Fruit fly (Drosophila melanogaster) whole organism, embryonic: ENCODE results near the gene DZIP1.

ENCODE experiments used
- Atf-2 ChIP-seq: fragments of 200-800 bp; sonication (Bioruptor generic); optimal IDR thresholded peaks from 2 replicates; lab custom pipeline; 2016; ENCODE audit warnings: missing biosample characterization, missing genetic modification characterization
- Atf3 ChIP-seq: fragments of 200-800 bp; sonication (Bioruptor generic); optimal IDR thresholded peaks from 3 replicates; lab custom pipeline; 2016; ENCODE audit warnings: missing biosample characterization, missing genetic modification characterization
- CG10959 ChIP-seq: fragments of 200-800 bp; sonication (Bioruptor generic); IDR thresholded peaks from 2 replicates; pipeline ENCODE4 v1.3.6; 2022; ENCODE audit warnings: missing biosample characterization, missing genetic modification characterization
- CG12219 ChIP-seq: fragments of 200-800 bp; sonication (Bioruptor generic); optimal IDR thresholded peaks from 3 replicates; lab custom pipeline; 2018; ENCODE audit warnings: missing biosample characterization, mild to moderate bottlenecking, missing genetic modification characterization
- CG12744 ChIP-seq: fragments of 200-800 bp; sonication (Bioruptor generic); optimal IDR thresholded peaks from 2 replicates; lab custom pipeline; 2016; ENCODE audit warnings: missing biosample characterization, missing genetic modification characterization
- CG15696 ChIP-seq: fragments of 200-800 bp; sonication (Bioruptor generic); optimal IDR thresholded peaks from 2 replicates; lab custom pipeline; 2019; ENCODE audit warnings: missing biosample characterization, mild to moderate bottlenecking, missing genetic modification characterization, moderate library complexity
- CG16813 ChIP-seq: fragments of 200-800 bp; sonication (Bioruptor generic); IDR thresholded peaks from 3 replicates; pipeline ENCODE4 v1.3.6; 2022; ENCODE audit warnings: missing biosample characterization, missing genetic modification characterization; ENCODE audit not compliant: partially characterized antibody
- CG16863 ChIP-seq: fragments of 200-800 bp; sonication (Bioruptor generic); optimal IDR thresholded peaks from 3 replicates; lab custom pipeline; 2016; ENCODE audit warnings: missing biosample characterization, missing genetic modification characterization
- CG18619 ChIP-seq: fragments of 200-800 bp; sonication (Bioruptor generic); optimal IDR thresholded peaks from 3 replicates; lab custom pipeline; 2017; ENCODE audit warnings: missing biosample characterization, mild to moderate bottlenecking, missing genetic modification characterization
- CG3163 ChIP-seq: fragments of 200-800 bp; sonication (Bioruptor generic); optimal IDR thresholded peaks from 3 replicates; lab custom pipeline; 2016; ENCODE audit warnings: missing biosample characterization, missing genetic modification characterization
- CG34224 ChIP-seq: fragments of 200-800 bp; sonication (Bioruptor generic); IDR thresholded peaks from 3 replicates; pipeline ENCODE4 v1.3.6; 2022; ENCODE audit warnings: missing biosample characterization, missing genetic modification characterization; ENCODE audit not compliant: partially characterized antibody
- CG3995 ChIP-seq: fragments of 200-800 bp; sonication (Bioruptor generic); optimal IDR thresholded peaks from 3 replicates; lab custom pipeline; 2016; ENCODE audit warnings: missing biosample characterization, missing genetic modification characterization
- CG4707 ChIP-seq: fragments of 200-800 bp; sonication (Bioruptor generic); optimal IDR thresholded peaks from 2 replicates; lab custom pipeline; 2018; ENCODE audit warnings: missing biosample characterization, mild to moderate bottlenecking, missing genetic modification characterization, moderate library complexity
- CG6689 ChIP-seq: fragments of 200-800 bp; sonication (Bioruptor generic); IDR thresholded peaks from 2 replicates; pipeline ENCODE4 v1.3.6; 2022; ENCODE audit warnings: missing biosample characterization, missing genetic modification characterization
- CG7963 ChIP-seq: fragments of 200-800 bp; sonication (Bioruptor generic); IDR thresholded peaks from 3 replicates; pipeline ENCODE4 v1.3.6; 2022; ENCODE audit warnings: missing biosample characterization, missing genetic modification characterization; ENCODE audit not compliant: partially characterized antibody
- Eip74EF ChIP-seq, 2 experiments: fragments of 200-800 bp in 1 of 2; fragments of >200 bp in 1 of 2; sonication (Bioruptor generic) in 1 of 2; optimal IDR thresholded peaks; 2 replicates each; lab custom pipeline; 2017 to 2019; ENCODE audit warnings: missing biosample characterization in 2 of 2, missing genetic modification characterization in 2 of 2, mild to moderate bottlenecking in 1 of 2, moderate library complexity in 1 of 2
- Fer1 ChIP-seq: fragments of 200-800 bp; sonication (Bioruptor generic); optimal IDR thresholded peaks from 2 replicates; lab custom pipeline; 2017; ENCODE audit warnings: missing biosample characterization, mild to moderate bottlenecking, missing genetic modification characterization
- H15 ChIP-seq: fragments of 200-800 bp; sonication (Bioruptor generic); IDR thresholded peaks from 3 replicates; pipeline ENCODE4 v1.3.6; 2022; ENCODE audit warnings: missing biosample characterization, missing genetic modification characterization
- HHEX ChIP-seq: fragments of 200-800 bp; sonication (Bioruptor generic); optimal IDR thresholded peaks from 3 replicates; lab custom pipeline; 2017; ENCODE audit warnings: missing biosample characterization, mild to moderate bottlenecking, missing genetic modification characterization, missing genetic modification reagents
- Hr51 ChIP-seq, 2 experiments: fragments of 200-800 bp; sonication (Bioruptor generic); optimal IDR thresholded peaks; 2 replicates in 1 of 2; 3 replicates in 1 of 2; lab custom pipeline; 2016 to 2018; ENCODE audit warnings: missing biosample characterization in 2 of 2, missing genetic modification characterization in 2 of 2, mild to moderate bottlenecking in 1 of 2, moderate library complexity in 1 of 2
- Opbp ChIP-seq: fragments of 200-800 bp; sonication (Bioruptor generic); IDR thresholded peaks from 3 replicates; pipeline ENCODE4 v1.3.6; 2022; ENCODE audit warnings: missing biosample characterization, missing genetic modification characterization; ENCODE audit not compliant: partially characterized antibody
- Rx ChIP-seq: fragments of 200-800 bp; sonication (Bioruptor generic); IDR thresholded peaks from 2 replicates; pipeline ENCODE4 v1.3.6; 2022; ENCODE audit warnings: missing biosample characterization, missing genetic modification characterization
- Scr ChIP-seq: fragments of 200-800 bp; sonication (Bioruptor generic); IDR thresholded peaks from 2 replicates; pipeline ENCODE4 v1.3.6; 2022; ENCODE audit warnings: missing biosample characterization, missing genetic modification characterization; ENCODE audit not compliant: partially characterized antibody
- Sox102F ChIP-seq: fragments of 200-800 bp; sonication (Bioruptor generic); optimal IDR thresholded peaks from 2 replicates; lab custom pipeline; 2018; ENCODE audit warnings: missing biosample characterization, mild to moderate bottlenecking, missing genetic modification characterization, moderate library complexity
- Stat92E ChIP-seq, 3 experiments: fragments of >200 bp in 2 of 3; fragments of 200-800 bp in 1 of 3; sonication (Bioruptor generic) in 1 of 3; optimal IDR thresholded peaks; 2 replicates each; lab custom pipeline; 2017 to 2019; ENCODE audit warnings: missing biosample characterization in 3 of 3, missing genetic modification characterization in 3 of 3, mild to moderate bottlenecking in 1 of 3, moderate library complexity in 1 of 3
- Tbp ChIP-seq: fragments of >200 bp; optimal IDR thresholded peaks from 2 replicates; lab custom pipeline; 2018; ENCODE audit warnings: missing biosample characterization, missing genetic modification characterization
- amos ChIP-seq: fragments of 200-800 bp; sonication (Bioruptor generic); IDR thresholded peaks from 2 replicates; pipeline ENCODE4 v1.3.6; 2022; ENCODE audit warnings: missing biosample characterization, missing genetic modification characterization; ENCODE audit not compliant: partially characterized antibody
- ash1 ChIP-seq: fragments of 200-800 bp; sonication (Bioruptor generic); optimal IDR thresholded peaks from 2 replicates; lab custom pipeline; 2018; ENCODE audit warnings: missing biosample characterization, mild to moderate bottlenecking, missing genetic modification characterization
- danr ChIP-seq: fragments of 200-800 bp; sonication (Bioruptor generic); IDR thresholded peaks from 2 replicates; pipeline ENCODE4 v1.3.6; 2022; ENCODE audit warnings: missing biosample characterization, missing genetic modification characterization
- fd96Cb ChIP-seq: fragments of 200-800 bp; sonication (Bioruptor generic); optimal IDR thresholded peaks from 2 replicates; lab custom pipeline; 2018; ENCODE audit warnings: missing biosample characterization, mild to moderate bottlenecking, missing genetic modification characterization, moderate library complexity
- gfzf ChIP-seq: fragments of 200-800 bp; sonication (Bioruptor generic); optimal IDR thresholded peaks from 2 replicates; lab custom pipeline; 2016; ENCODE audit warnings: missing biosample characterization, mild to moderate bottlenecking, missing genetic modification characterization, moderate library complexity
- h ChIP-seq: fragments of >200 bp; optimal IDR thresholded peaks from 2 replicates; lab custom pipeline; 2017
- inv ChIP-seq: fragments of 200-800 bp; sonication (Bioruptor generic); IDR thresholded peaks from 2 replicates; pipeline ENCODE4 v1.3.6; 2022; ENCODE audit warnings: missing biosample characterization, missing genetic modification characterization; ENCODE audit not compliant: partially characterized antibody
- kni ChIP-seq: fragments of 200-800 bp; sonication (Bioruptor generic); optimal IDR thresholded peaks from 3 replicates; lab custom pipeline; 2017; ENCODE audit warnings: mild to moderate bottlenecking, missing biosample characterization, missing genetic modification reagents, missing genetic modification characterization
- knrl ChIP-seq: fragments of 200-800 bp; sonication (Bioruptor generic); IDR thresholded peaks from 3 replicates; pipeline ENCODE4 v1.3.6; 2022; ENCODE audit warnings: missing biosample characterization, missing genetic modification characterization; ENCODE audit not compliant: partially characterized antibody
- nom ChIP-seq: fragments of 200-800 bp; sonication (Bioruptor generic); optimal IDR thresholded peaks from 2 replicates; lab custom pipeline; 2017; ENCODE audit warnings: missing biosample characterization, missing genetic modification characterization, mild to moderate bottlenecking, moderate library complexity, missing genetic modification reagents
- odd ChIP-seq: fragments of 200-800 bp; sonication (Bioruptor generic); optimal IDR thresholded peaks from 2 replicates; lab custom pipeline; 2017; ENCODE audit warnings: missing biosample characterization, mild to moderate bottlenecking, missing genetic modification characterization
- pan ChIP-seq, 4 experiments: fragments of >200 bp in 3 of 4; fragments of 200-800 bp in 1 of 4; sonication (Bioruptor generic) in 1 of 4; optimal IDR thresholded peaks in 3 of 4; IDR thresholded peaks in 1 of 4; 2 replicates each; pipeline versions ENCODE4 v1.3.6 to Lab custom; 2017 to 2022; ENCODE audit warnings: missing biosample characterization in 2 of 4, missing genetic modification characterization in 2 of 4, mixed read lengths in 1 of 4
- pros ChIP-seq: fragments of 200-800 bp; sonication (Bioruptor generic); optimal IDR thresholded peaks from 3 replicates; lab custom pipeline; 2019; ENCODE audit warnings: missing biosample characterization, mild to moderate bottlenecking, missing genetic modification characterization, moderate library complexity
- sim ChIP-seq: fragments of 200-800 bp; sonication (Bioruptor generic); IDR thresholded peaks from 2 replicates; pipeline ENCODE4 v1.3.6; 2022; ENCODE audit warnings: missing biosample characterization, missing genetic modification characterization
- slbo ChIP-seq: fragments of 200-800 bp; sonication (Bioruptor generic); IDR thresholded peaks from 2 replicates; pipeline ENCODE4 v1.3.6; 2022; ENCODE audit warnings: missing biosample characterization, missing genetic modification characterization
- sna ChIP-seq: fragments of 200-800 bp; sonication (Bioruptor generic); IDR thresholded peaks from 2 replicates; pipeline ENCODE4 v1.3.6; 2022; ENCODE audit warnings: missing biosample characterization, missing genetic modification characterization; ENCODE audit not compliant: partially characterized antibody
- sob ChIP-seq: fragments of 200-800 bp; sonication (Bioruptor generic); IDR thresholded peaks from 2 replicates; pipeline ENCODE4 v1.3.6; 2022; ENCODE audit warnings: missing biosample characterization, missing genetic modification characterization
- trh ChIP-seq: fragments of 200-800 bp; sonication (Bioruptor generic); optimal IDR thresholded peaks from 2 replicates; lab custom pipeline; 2016; ENCODE audit warnings: missing biosample characterization, missing genetic modification characterization
- twi ChIP-seq: fragments of 200-800 bp; optimal IDR thresholded peaks from 2 replicates; lab custom pipeline; 2019; ENCODE audit warnings: missing biosample characterization, mild to moderate bottlenecking, missing genetic modification characterization, moderate library complexity
- usp ChIP-seq: fragments of >200 bp; optimal IDR thresholded peaks from 2 replicates; lab custom pipeline; 2017; ENCODE audit warnings: missing biosample characterization, missing genetic modification characterization
- z ChIP-seq: fragments of 200-800 bp; sonication (Bioruptor generic); IDR thresholded peaks from 3 replicates; pipeline ENCODE4 v1.3.6; 2022; ENCODE audit warnings: missing biosample characterization, missing genetic modification characterization
- zfh1 ChIP-seq: fragments of 200-800 bp; sonication (Bioruptor generic); IDR thresholded peaks from 3 replicates; pipeline ENCODE4 v1.3.6; 2022; ENCODE audit warnings: missing biosample characterization, missing genetic modification characterization
- zfh2 ChIP-seq: fragments of 200-800 bp; sonication (Bioruptor generic); optimal IDR thresholded peaks from 2 replicates; lab custom pipeline; 2016; ENCODE audit warnings: missing biosample characterization, missing genetic modification characterization

The DZIP1 gene

DNA sequence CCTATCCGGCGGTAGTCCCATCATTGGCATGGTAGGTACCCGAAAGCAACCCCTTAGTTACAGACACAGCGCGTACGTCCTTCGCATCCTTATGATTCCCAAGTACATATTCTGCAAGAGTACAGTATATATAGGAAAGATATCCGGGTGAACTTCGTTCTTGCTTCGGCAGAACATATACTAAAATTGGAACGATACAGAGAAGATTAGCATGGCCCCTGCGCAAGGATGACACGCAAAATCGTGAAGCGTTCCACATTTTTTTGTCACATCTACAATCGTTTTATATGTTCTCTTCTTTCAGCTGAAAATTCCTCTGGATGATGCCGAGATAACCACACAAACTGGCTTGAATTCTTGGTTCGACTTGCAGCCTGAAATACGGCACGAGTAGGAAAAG, 40.9 kb downstream of the DZIP1 start (continued):
- TF ChIP-seq Tbp (peak; percentile 11), Sox102F (GFP tag; lab: Kevin White, UChicago) (no peak), danr (GFP tag; lab: Robert Waterston, UW) (no peak), twi (tag; lab: Kevin White, UChicago) (no peak), Hr51 (GFP tag; optimal IDR thresholded peaks at IDR 0.05; lab: Kevin White, UChicago) (no peak), CG16813 (peak; percentile 73), HHEX (GFP tag; lab: Kevin White, UChicago) (no peak), sob (GFP tag; lab: Robert Waterston, UW) (no peak), CG12744 (GFP tag; lab: Kevin White, UChicago) (no peak), CG7963 (GFP tag; lab: Robert Waterston, UW) (peak; percentile 54; the same call in 1 of the 3 replicates), CG16863 (GFP tag; lab: Kevin White, UChicago) (no peak), zfh2 (GFP tag; lab: Kevin White, UChicago) (no peak), Atf3 (no peak), pan (optimal IDR thresholded peaks at IDR 0.05; lab: Kevin White, UChicago) (no peak), pan (GFP tag; optimal IDR thresholded peaks at IDR 0.05 in 1 of 2, IDR thresholded peaks at IDR 0.05 in 1 of 2) (no peak), Rx (no peak), sna (no peak), knrl (GFP tag; lab: Robert Waterston, UW) (0 out of 3 replicates have a peak, but pooled peaks have one; percentile 8), Opbp (GFP tag; lab: Robert Waterston, UW) (peak; percentile 60; the same call in 2 of the 3 replicates), Stat92E (GFP tag; optimal IDR thresholded peaks at IDR 0.05; lab: Kevin White, UChicago) (no peak), nom (GFP tag; lab: Kevin White, UChicago) (no peak), Atf-2 (GFP tag; lab: Kevin White, UChicago) (no peak), ash1 (GFP tag; lab: Kevin White, UChicago) (no peak), Eip74EF (GFP tag; optimal IDR thresholded peaks at IDR 0.05; lab: Kevin White, UChicago) (no peak), Fer1 (GFP tag; lab: Kevin White, UChicago) (no peak), CG15696 (tag; lab: Kevin White, UChicago) (no peak), CG6689 (GFP tag; lab: Robert Waterston, UW) (no peak), slbo (no peak), zfh1 (0 out of 3 replicates have a peak, but pooled peaks have one; percentile 4), usp (GFP tag; lab: Kevin White, UChicago) (no peak), CG10959 (GFP tag; lab: Robert Waterston, UW) (no peak), CG34224 (GFP tag; lab: Robert Waterston, UW) (no peak), CG4707 (no peak), Scr (GFP tag; lab: Robert Waterston, UW) (peak; percentile 12; the same call in 1 of the 2 replicates), pros (GFP tag; lab: Kevin White, UChicago) (no peak), H15 (GFP tag; lab: Robert Waterston, UW) (no peak), kni (GFP tag; lab: Kevin White, UChicago) (peak; percentile 41), CG3995 (GFP tag; lab: Kevin White, UChicago) (no peak), odd (GFP tag; lab: Kevin White, UChicago) (no peak), z (0 out of 3 replicates have a peak, but pooled peaks have one; percentile 22), inv (GFP tag; lab: Robert Waterston, UW) (no peak), fd96Cb (tag; lab: Kevin White, UChicago) (no peak), gfzf (GFP tag; lab: Kevin White, UChicago) (no peak), h (lab: Kevin White, UChicago) (no peak), CG18619 (no peak), CG12219 (GFP tag; lab: Kevin White, UChicago) (no peak), CG3163 (no peak), trh (GFP tag; lab: Kevin White, UChicago) (no peak), amos (peak; percentile 81; the same call in 1 of the 2 replicates), sim (no peak)
